Fruit fly (Drosophila melanogaster) whole organism, embryonic: Measurements from ENCODE around the gene CG7366.
A peak's percentile ranks its signal among the peaks of the same experiment; 100 is the strongest.

Experiments used
- Ada2b ChIP-seq: fragments of 200-800 bp; sonication (Bioruptor generic); IDR thresholded peaks from 2 replicates; pipeline ENCODE4 v1.3.6; 2022; ENCODE audit warnings: missing biosample characterization, missing genetic modification characterization
- Atf6 ChIP-seq: fragments of 200-800 bp; sonication (Bioruptor generic); IDR thresholded peaks from 2 replicates; pipeline ENCODE4 v1.3.6; 2022; ENCODE audit warnings: missing biosample characterization, missing genetic modification characterization
- Bgb ChIP-seq: fragments of 200-800 bp; sonication (Bioruptor generic); IDR thresholded peaks from 2 replicates; pipeline ENCODE4 v1.3.6; 2022; ENCODE audit warnings: missing biosample characterization, missing genetic modification characterization; ENCODE audit not compliant: partially characterized antibody
- CG10321 ChIP-seq: fragments of 200-800 bp; sonication (Bioruptor generic); IDR thresholded peaks from 2 replicates; pipeline ENCODE4 v1.3.6; 2022; ENCODE audit warnings: missing biosample characterization, missing genetic modification characterization
- CG10543 ChIP-seq: fragments of 200-800 bp; sonication (Bioruptor generic); optimal IDR thresholded peaks from 3 replicates; lab custom pipeline; 2017; ENCODE audit warnings: missing biosample characterization, mild to moderate bottlenecking, missing genetic modification characterization, moderate library complexity
- CG11247 ChIP-seq: fragments of 200-800 bp; sonication (Bioruptor generic); IDR thresholded peaks from 2 replicates; pipeline ENCODE4 v1.3.6; 2022; ENCODE audit warnings: missing biosample characterization, missing genetic modification characterization
- CG11504 ChIP-seq: fragments of 200-800 bp; sonication (Bioruptor generic); optimal IDR thresholded peaks from 3 replicates; lab custom pipeline; 2019; ENCODE audit warnings: missing biosample characterization, mild to moderate bottlenecking, missing genetic modification characterization, moderate library complexity
- CG12155 ChIP-seq: fragments of 200-800 bp; sonication (Bioruptor generic); optimal IDR thresholded peaks from 3 replicates; lab custom pipeline; 2016; ENCODE audit warnings: missing biosample characterization, missing genetic modification characterization
- CG12219 ChIP-seq: fragments of 200-800 bp; sonication (Bioruptor generic); optimal IDR thresholded peaks from 3 replicates; lab custom pipeline; 2018; ENCODE audit warnings: missing biosample characterization, mild to moderate bottlenecking, missing genetic modification characterization
- CG14965 ChIP-seq: fragments of 200-800 bp; sonication (Bioruptor generic); optimal IDR thresholded peaks from 2 replicates; lab custom pipeline; 2016; ENCODE audit warnings: missing biosample characterization, missing genetic modification characterization, borderline replicate concordance
- CG18619 ChIP-seq: fragments of 200-800 bp; sonication (Bioruptor generic); optimal IDR thresholded peaks from 3 replicates; lab custom pipeline; 2017; ENCODE audit warnings: missing biosample characterization, mild to moderate bottlenecking, missing genetic modification characterization
- CG2129 ChIP-seq: fragments of 200-800 bp; sonication (Bioruptor generic); IDR thresholded peaks from 2 replicates; pipeline ENCODE4 v1.3.6; 2022; ENCODE audit warnings: missing biosample characterization, missing genetic modification characterization; ENCODE audit not compliant: partially characterized antibody
- CG2875 ChIP-seq: fragments of 200-800 bp; sonication (Bioruptor generic); optimal IDR thresholded peaks from 2 replicates; lab custom pipeline; 2017; ENCODE audit warnings: missing biosample characterization, mild to moderate bottlenecking, missing genetic modification characterization, missing genetic modification reagents
- CG30403 ChIP-seq: fragments of 200-800 bp; sonication (Bioruptor generic); optimal IDR thresholded peaks from 3 replicates; lab custom pipeline; 2016; ENCODE audit warnings: missing biosample characterization, missing genetic modification characterization
- CG3163 ChIP-seq: fragments of 200-800 bp; sonication (Bioruptor generic); optimal IDR thresholded peaks from 3 replicates; lab custom pipeline; 2016; ENCODE audit warnings: missing biosample characterization, missing genetic modification characterization
- CG34224 ChIP-seq: fragments of 200-800 bp; sonication (Bioruptor generic); IDR thresholded peaks from 3 replicates; pipeline ENCODE4 v1.3.6; 2022; ENCODE audit warnings: missing biosample characterization, missing genetic modification characterization; ENCODE audit not compliant: partially characterized antibody
- CG4707 ChIP-seq: fragments of 200-800 bp; sonication (Bioruptor generic); optimal IDR thresholded peaks from 2 replicates; lab custom pipeline; 2018; ENCODE audit warnings: missing biosample characterization, mild to moderate bottlenecking, missing genetic modification characterization, moderate library complexity
- CG8281 ChIP-seq: fragments of 200-800 bp; sonication (Bioruptor generic); optimal IDR thresholded peaks from 2 replicates; lab custom pipeline; 2018; ENCODE audit warnings: missing biosample characterization, mild to moderate bottlenecking, missing genetic modification characterization, moderate library complexity
- CG8478 ChIP-seq: fragments of >200 bp; optimal IDR thresholded peaks from 2 replicates; lab custom pipeline; 2018
- Dbx ChIP-seq: fragments of 200-800 bp; sonication (Bioruptor generic); IDR thresholded peaks from 3 replicates; pipeline ENCODE4 v1.3.6; 2022; ENCODE audit warnings: missing biosample characterization, missing genetic modification characterization
- Dll ChIP-seq: fragments of 200-800 bp; sonication (Bioruptor generic); IDR thresholded peaks from 4 replicates; pipeline ENCODE4 v1.3.6; 2022; ENCODE audit warnings: missing biosample characterization, missing genetic modification characterization; ENCODE audit not compliant: partially characterized antibody
- Dref ChIP-seq: fragments of 200-800 bp; sonication (Bioruptor generic); IDR thresholded peaks from 2 replicates; pipeline ENCODE4 v1.3.6; 2022; ENCODE audit warnings: missing biosample characterization, missing genetic modification characterization
- ERR ChIP-seq: fragments of 200-800 bp; sonication (Bioruptor generic); optimal IDR thresholded peaks from 2 replicates; lab custom pipeline; 2016; ENCODE audit warnings: missing biosample characterization, missing genetic modification characterization
- Ets65A ChIP-seq: fragments of 200-800 bp; sonication (Bioruptor generic); peaks from one replicate; lab custom pipeline; 2016; ENCODE audit warnings: missing biosample characterization, missing genetic modification characterization
- Ets97D ChIP-seq: fragments of 200-800 bp; sonication (Bioruptor generic); optimal IDR thresholded peaks from 3 replicates; lab custom pipeline; 2016; ENCODE audit warnings: missing biosample characterization, missing genetic modification characterization
- HmgZ ChIP-seq: fragments of 200-800 bp; sonication (Bioruptor generic); optimal IDR thresholded peaks from 2 replicates; lab custom pipeline; 2018; ENCODE audit warnings: missing biosample characterization, mild to moderate bottlenecking, missing genetic modification characterization
- Lim3 ChIP-seq: fragments of 200-800 bp; sonication (Bioruptor generic); IDR thresholded peaks from 2 replicates; pipeline ENCODE4 v1.3.6; 2022; ENCODE audit warnings: missing biosample characterization, missing genetic modification characterization
- NC2β ChIP-seq: fragments of 200-800 bp; sonication (Bioruptor generic); optimal IDR thresholded peaks from 2 replicates; lab custom pipeline; 2016; ENCODE audit warnings: missing biosample characterization, missing genetic modification characterization
- Nf-YA ChIP-seq: fragments of 200-800 bp; sonication (Bioruptor generic); IDR thresholded peaks from 2 replicates; pipeline ENCODE4 v1.3.6; 2022; ENCODE audit warnings: missing biosample characterization, missing genetic modification characterization
- Oaz ChIP-seq: fragments of 200-800 bp; sonication (Bioruptor generic); IDR thresholded peaks from 2 replicates; pipeline ENCODE4 v1.3.6; 2022; ENCODE audit warnings: missing biosample characterization, missing genetic modification characterization
- Scr ChIP-seq: fragments of 200-800 bp; sonication (Bioruptor generic); IDR thresholded peaks from 2 replicates; pipeline ENCODE4 v1.3.6; 2022; ENCODE audit warnings: missing biosample characterization, missing genetic modification characterization; ENCODE audit not compliant: partially characterized antibody
- ac ChIP-seq: fragments of 200-800 bp; sonication (Bioruptor generic); optimal IDR thresholded peaks from 3 replicates; lab custom pipeline; 2017; ENCODE audit warnings: missing biosample characterization, mild to moderate bottlenecking, missing genetic modification characterization
- br ChIP-seq: fragments of >200 bp; optimal IDR thresholded peaks from 2 replicates; lab custom pipeline; 2017
- chinmo ChIP-seq: fragments of 200-800 bp; sonication (Bioruptor generic); IDR thresholded peaks from 4 replicates; pipeline ENCODE4 v1.3.6; 2022; ENCODE audit warnings: missing biosample characterization, missing genetic modification characterization; ENCODE audit not compliant: partially characterized antibody
- da ChIP-seq: fragments of 200-800 bp; sonication (Bioruptor generic); optimal IDR thresholded peaks from 2 replicates; lab custom pipeline; 2016; ENCODE audit warnings: missing biosample characterization, missing genetic modification characterization
- danr ChIP-seq: fragments of 200-800 bp; sonication (Bioruptor generic); IDR thresholded peaks from 2 replicates; pipeline ENCODE4 v1.3.6; 2022; ENCODE audit warnings: missing biosample characterization, missing genetic modification characterization
- ems ChIP-seq: fragments of 200-800 bp; sonication (Bioruptor generic); optimal IDR thresholded peaks from 3 replicates; lab custom pipeline; 2016; ENCODE audit warnings: missing biosample characterization, missing genetic modification characterization
- grau ChIP-seq: fragments of 200-800 bp; optimal IDR thresholded peaks from 3 replicates; lab custom pipeline; 2019; ENCODE audit warnings: missing biosample characterization, mild to moderate bottlenecking, missing genetic modification characterization, moderate library complexity
- hb ChIP-seq: fragments of 200-800 bp; sonication (Bioruptor generic); IDR thresholded peaks from 3 replicates; pipeline ENCODE4 v1.3.6; 2022; ENCODE audit warnings: missing biosample characterization, missing genetic modification characterization; ENCODE audit not compliant: partially characterized antibody
- hbn ChIP-seq: fragments of 200-800 bp; sonication (Bioruptor generic); IDR thresholded peaks from 2 replicates; pipeline ENCODE4 v1.3.6; 2022; ENCODE audit warnings: missing biosample characterization, missing genetic modification characterization; ENCODE audit not compliant: partially characterized antibody
- nom ChIP-seq: fragments of 200-800 bp; sonication (Bioruptor generic); optimal IDR thresholded peaks from 2 replicates; lab custom pipeline; 2017; ENCODE audit warnings: missing biosample characterization, missing genetic modification characterization, mild to moderate bottlenecking, moderate library complexity, missing genetic modification reagents
- oc ChIP-seq: fragments of 200-800 bp; sonication (Bioruptor generic); optimal IDR thresholded peaks from 2 replicates; lab custom pipeline; 2018; ENCODE audit warnings: missing biosample characterization, mild to moderate bottlenecking, missing genetic modification characterization, moderate library complexity
- so ChIP-seq: fragments of 200-800 bp; sonication (Bioruptor generic); IDR thresholded peaks from 3 replicates; pipeline ENCODE4 v1.3.6; 2022; ENCODE audit warnings: missing biosample characterization, missing genetic modification characterization
- tap ChIP-seq: fragments of 200-800 bp; optimal IDR thresholded peaks from 3 replicates; lab custom pipeline; 2019; ENCODE audit warnings: missing biosample characterization, mild to moderate bottlenecking, missing genetic modification characterization, moderate library complexity
- tll ChIP-seq, 2 experiments: fragments of 200-800 bp in 1 of 2; fragments of >200 bp in 1 of 2; sonication (Bioruptor generic) in 1 of 2; optimal IDR thresholded peaks; 2 replicates each; lab custom pipeline; 2017 to 2019; ENCODE audit warnings: missing biosample characterization in 2 of 2, missing genetic modification characterization in 2 of 2, mild to moderate bottlenecking in 1 of 2, moderate library complexity in 1 of 2
- tna ChIP-seq: fragments of 200-800 bp; sonication (Bioruptor generic); IDR thresholded peaks from 2 replicates; pipeline ENCODE4 v1.3.6; 2022; ENCODE audit warnings: missing biosample characterization, missing genetic modification characterization; ENCODE audit not compliant: partially characterized antibody
- wor ChIP-seq: fragments of 200-800 bp; sonication (Bioruptor generic); IDR thresholded peaks from 2 replicates; pipeline ENCODE4 v1.3.6; 2022; ENCODE audit warnings: missing biosample characterization, missing genetic modification characterization

The CG7366 gene

dm6 chr3L:8153206-8153996 lies 48.8 kb downstream of the CG7366 start (continued):
- no peak; the same call in 1 of the 2 replicates for TF ChIP-seq CG11247 (GFP tag; lab: Robert Waterston, UW)
- peak; percentile 61 for TF ChIP-seq tap (tag; lab: Kevin White, UChicago)
- TF ChIP-seq CG2129 (GFP tag; lab: Robert Waterston, UW), result no peak
- TF ChIP-seq hb (GFP tag; lab: Robert Waterston, UW), result no peak

- TF ChIP-seq hbn, result peak; percentile 34; the same call in 1 of the 2 replicates
- TF ChIP-seq CG8478, result no peak
- TF ChIP-seq br, result no peak
- no peak for TF ChIP-seq CG4707 (GFP tag; lab: Kevin White, UChicago)
- TF ChIP-seq CG34224 (GFP tag; lab: Robert Waterston, UW), result peak; percentile 49; the same call in 2 of the 3 replicates
- TF ChIP-seq wor (GFP tag; lab: Robert Waterston, UW), result no peak
- no peak for TF ChIP-seq Bgb (GFP tag; lab: Robert Waterston, UW)
- TF ChIP-seq CG2875 (GFP tag; lab: Kevin White, UChicago), result no peak
- no peak for TF ChIP-seq da (GFP tag; lab: Kevin White, UChicago)
- no peak for TF ChIP-seq ac
- TF ChIP-seq chinmo (GFP tag; lab: Robert Waterston, UW), result peak; percentile 91; the same call in 2 of the 4 replicates
- no peak for TF ChIP-seq danr (GFP tag; lab: Robert Waterston, UW)
- TF ChIP-seq ERR (GFP tag; lab: Kevin White, UChicago), result no peak
- TF ChIP-seq tna, result no peak
- no peak for TF ChIP-seq ems (GFP tag; lab: Kevin White, UChicago)
- TF ChIP-seq Ets65A (GFP tag; lab: Kevin White, UChicago), result peak; percentile 35
- TF ChIP-seq oc (tag; lab: Kevin White, UChicago), result peak; percentile 54
- TF ChIP-seq Scr (GFP tag; lab: Robert Waterston, UW), result no peak
- TF ChIP-seq NC2β (GFP tag; lab: Kevin White, UChicago), result no peak
- TF ChIP-seq tll (GFP tag; optimal IDR thresholded peaks at IDR 0.05; lab: Kevin White, UChicago), result no peak
- no peak for TF ChIP-seq Ada2b
- 0 out of 4 replicates have a peak, but pooled peaks have one; percentile 16 for TF ChIP-seq Dll (GFP tag; lab: Robert Waterston, UW)
- no peak for TF ChIP-seq HmgZ (tag; lab: Kevin White, UChicago)
- TF ChIP-seq CG11504 (tag; lab: Kevin White, UChicago), result no peak
- no peak for TF ChIP-seq Oaz (GFP tag; lab: Robert Waterston, UW)
- no peak for TF ChIP-seq CG10321 (GFP tag; lab: Robert Waterston, UW)
- TF ChIP-seq nom (GFP tag; lab: Kevin White, UChicago), result peak; percentile 12
- TF ChIP-seq Atf6 (GFP tag; lab: Robert Waterston, UW), result no peak
- 0 out of 3 replicates have a peak, but pooled peaks have one; percentile 13 for TF ChIP-seq Dbx
- 0 out of 3 replicates have a peak, but pooled peaks have one; percentile 11 for TF ChIP-seq so
- no peak for TF ChIP-seq Ets97D (GFP tag; lab: Kevin White, UChicago)
- no peak for TF ChIP-seq Lim3 (GFP tag; lab: Robert Waterston, UW)
- TF ChIP-seq CG14965 (GFP tag; lab: Kevin White, UChicago), result no peak
- no peak for TF ChIP-seq Nf-YA (GFP tag; lab: Robert Waterston, UW)
- peak; percentile 40 for TF ChIP-seq CG10543
- no peak for TF ChIP-seq CG3163 (GFP tag; lab: Kevin White, UChicago)
- TF ChIP-seq Dref (GFP tag; lab: Robert Waterston, UW), result no peak
- no peak for TF ChIP-seq CG12155
- TF ChIP-seq CG8281 (tag; lab: Kevin White, UChicago), result no peak
- TF ChIP-seq grau, result no peak
- TF ChIP-seq CG12219, result no peak
- no peak for TF ChIP-seq CG30403 (GFP tag; lab: Kevin White, UChicago)
- no peak for TF ChIP-seq CG18619 (GFP tag; lab: Kevin White, UChicago)
Measured at dm6 chr3L:8151727-8152199, 50.5 kb downstream of the CG7366 start, which contains the start of gene CG13676. Gene CG13676, minus strand, starts transcription at chr3L:8151813.
